Worm (Caenorhabditis elegans): ENCODE results near the gene Y55F3AM.5.
"Not testable (repeated sequence)": the region's sequence is repeated elsewhere in the genome, so short reads cannot be mapped to it uniquely, and the experiment has no call there.

Y55F3AM.5 gene

DNA sequence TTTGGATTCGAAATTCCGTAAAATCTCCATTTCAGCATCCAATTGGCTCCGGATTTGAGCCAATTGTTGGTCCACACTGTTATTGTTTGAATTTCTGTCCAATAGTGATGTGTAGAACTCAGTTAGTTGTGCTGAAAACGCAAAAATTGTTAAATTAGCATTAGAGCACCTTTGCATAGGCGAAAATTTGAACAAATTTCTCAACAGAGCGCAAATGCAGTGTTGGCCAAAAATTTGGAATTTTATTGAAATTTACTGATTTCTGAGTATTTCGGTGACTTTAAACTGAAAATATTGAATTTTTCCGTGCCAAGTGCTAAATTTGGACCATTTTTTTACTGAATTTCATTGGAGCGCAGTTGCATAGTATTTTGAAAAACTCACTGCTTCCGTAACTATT is 41.5 kb downstream of the Y55F3AM.5 start:
- TF ChIP-seq mep-1 (tag; optimal IDR thresholded peaks at IDR 0.05) (no peak), lin-32 (GFP tag; optimal IDR thresholded peaks at IDR 0.05) (no peak), ces-1 (GFP tag; optimal IDR thresholded peaks at IDR 0.05) (no peak), lin-13 (tag; optimal IDR thresholded peaks at IDR 0.05) (no peak)

DNA sequence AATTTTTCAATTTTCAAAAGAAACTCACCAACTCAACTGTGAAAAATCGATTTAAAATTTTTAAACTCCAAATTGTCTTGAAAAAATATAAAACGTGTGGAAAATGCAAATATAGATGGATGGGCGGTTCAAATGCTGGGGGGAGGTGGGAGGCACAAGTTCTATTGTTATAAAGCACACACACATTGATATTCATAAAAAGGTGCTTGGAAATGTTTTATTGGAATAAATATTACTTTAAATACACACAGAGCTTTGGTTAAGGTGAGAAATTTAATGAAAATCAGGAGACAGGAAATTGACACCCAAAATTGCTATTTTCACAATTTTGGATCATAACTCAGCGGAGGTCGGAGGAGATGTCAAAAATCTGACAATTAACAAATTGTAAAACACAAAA is 45.3 kb downstream of the Y55F3AM.5 start, which contains the start of gene Y55F3AM.11:
Gene Y55F3AM.11, minus strand, starts transcription at position 101 of the 400 bp plus-strand sequence.
- TF ChIP-seq lin-13 (tag; optimal IDR thresholded peaks at IDR 0.05): no peak
- TF ChIP-seq sptf-1 (tag; optimal IDR thresholded peaks at IDR 0.05): no peak
- TF ChIP-seq hlh-1 (tag; optimal IDR thresholded peaks at IDR 0.05): no peak
- TF ChIP-seq elt-3 (tag; optimal IDR thresholded peaks at IDR 0.05): no peak
- TF ChIP-seq zip-8 (tag; optimal IDR thresholded peaks at IDR 0.05): no peak
- no peak for TF ChIP-seq ces-1 (GFP tag; optimal IDR thresholded peaks at IDR 0.05)
- no peak for TF ChIP-seq snpc-4 (tag; optimal IDR thresholded peaks at IDR 0.05)
- no peak for TF ChIP-seq ceh-43 (GFP tag; optimal IDR thresholded peaks at IDR 0.05)
- TF ChIP-seq unc-39 (tag; optimal IDR thresholded peaks at IDR 0.05): no peak

ce11 chrIV:1045683-1046082 is 46.7 kb downstream of the Y55F3AM.5 start, which contains the start of gene srx-12:
TSS of gene srx-12 (plus strand) at chrIV:1045983.
- TF ChIP-seq nhr-76 (tag; optimal IDR thresholded peaks at IDR 0.05) (no peak), unc-120 (tag; optimal IDR thresholded peaks at IDR 0.05; ENCODE audit: poor library complexity, severe bottlenecking) (no peak), cnd-1 (tag; optimal IDR thresholded peaks at IDR 0.05) (no peak), nhr-12 (tag; optimal IDR thresholded peaks at IDR 0.05) (no peak), unc-62 (GFP tag; optimal IDR thresholded peaks at IDR 0.05) (no peak), ceh-39 (tag; optimal IDR thresholded peaks at IDR 0.05) (no peak), elt-1 (tag; optimal IDR thresholded peaks at IDR 0.05; ENCODE audit: borderline replicate concordance, insufficient read depth) (no peak), lin-32 (GFP tag; optimal IDR thresholded peaks at IDR 0.05) (no peak), mab-5 (tag; optimal IDR thresholded peaks at IDR 0.05) (no peak)

DNA sequence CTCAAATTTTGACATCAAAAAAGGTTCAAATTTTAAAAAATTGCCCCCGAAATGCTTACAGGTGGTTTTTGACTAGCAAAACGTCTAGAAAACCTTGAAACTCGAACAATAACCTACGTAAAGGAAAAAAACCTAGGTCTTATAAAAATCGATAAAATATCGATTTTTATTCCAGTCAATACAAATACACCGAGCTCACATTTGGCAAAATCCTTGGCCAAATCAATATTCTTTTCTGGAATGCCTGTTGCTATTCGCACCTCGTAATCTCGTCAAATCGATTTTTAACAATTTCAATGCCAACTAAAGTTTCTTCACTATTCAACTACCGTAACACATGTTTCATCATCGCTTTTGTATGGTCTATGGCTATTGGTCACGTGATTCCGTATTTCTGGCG is 48.0 kb downstream of the Y55F3AM.5 start:
- TF ChIP-seq sem-2 (GFP tag; optimal IDR thresholded peaks at IDR 0.05) (no peak), elt-3 (tag; optimal IDR thresholded peaks at IDR 0.05) (no peak), nhr-76 (tag; optimal IDR thresholded peaks at IDR 0.05) (no peak)

DNA sequence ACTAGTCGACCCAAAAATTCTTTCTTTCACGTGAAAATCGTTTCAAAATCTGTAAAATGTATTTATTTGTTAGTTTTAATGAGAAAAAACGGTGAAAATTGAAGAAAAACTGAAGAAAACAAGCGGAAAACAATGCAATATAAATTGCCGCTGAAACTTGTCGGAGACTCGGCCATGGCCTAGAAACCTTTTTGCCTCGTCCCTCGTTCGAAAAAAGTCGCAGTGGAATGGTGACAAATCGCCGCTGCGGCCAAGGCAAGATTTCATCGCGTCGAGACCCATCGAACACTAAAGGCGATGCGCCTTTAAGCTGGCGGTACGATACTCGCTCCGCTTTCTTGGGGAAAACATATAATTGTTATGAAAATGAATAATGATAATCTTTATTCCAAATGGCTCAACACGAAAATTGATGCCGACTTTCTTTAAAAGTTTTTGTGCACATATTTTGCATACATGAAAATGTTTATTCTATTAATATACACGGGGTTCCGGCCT is 52.7 kb downstream of the Y55F3AM.5 start, which contains the start of gene Y55F3AM.21:
Gene Y55F3AM.21, minus strand, starts transcription at position 51 of the 498 bp plus-strand sequence.
- not testable (repeated sequence) for TF ChIP-seq nhr-12 (tag; optimal IDR thresholded peaks at IDR 0.05); flh-1 (GFP tag; optimal IDR thresholded peaks at IDR 0.05); unc-120 (tag; optimal IDR thresholded peaks at IDR 0.05; ENCODE audit: poor library complexity, severe bottlenecking)
